Worm (Caenorhabditis elegans): ENCODE results near the gene C52E2.3.

DNA sequence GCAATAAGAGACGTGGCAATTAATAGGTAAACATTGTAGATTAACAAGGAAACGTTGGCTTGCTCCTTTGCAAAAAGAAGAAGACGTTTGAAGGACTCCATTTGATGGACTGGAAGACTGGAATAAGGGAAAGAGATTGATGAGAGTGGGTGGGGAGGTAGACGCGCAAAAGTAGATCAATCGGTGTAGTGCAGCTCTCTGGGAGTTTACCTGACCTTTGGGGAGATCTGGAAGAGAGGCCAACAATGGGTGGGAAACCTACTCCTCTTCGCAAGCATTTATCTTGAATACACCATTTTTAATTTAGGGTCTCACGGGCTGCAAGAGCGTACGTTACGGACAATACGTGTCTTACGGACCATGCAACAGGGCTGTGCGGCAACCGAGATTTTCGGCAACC is 44.7 kb upstream of the C52E2.3 start, which contains the start of gene C08F1.12:
- TF ChIP-seq unc-130 (GFP tag; optimal IDR thresholded peaks at IDR 0.05), result no peak
- TF ChIP-seq B0019.2 (GFP tag; conservative IDR thresholded peaks at IDR 0.05), result no peak
- no peak for TF ChIP-seq C06A6.2 (GFP tag; conservative IDR thresholded peaks at IDR 0.05)
- TF ChIP-seq dpff-1 (tag; optimal IDR thresholded peaks at IDR 0.05), result no peak
- TF ChIP-seq sea-2 (GFP tag; IDR thresholded peaks at IDR 0.05), result no peak
- TF ChIP-seq F37B4.10 (GFP tag; IDR thresholded peaks at IDR 0.05), result no peak
- TF ChIP-seq efl-1 (GFP tag; optimal IDR thresholded peaks at IDR 0.05), result no peak
- TF ChIP-seq zim-3 (tag; optimal IDR thresholded peaks at IDR 0.05), result no peak
- no peak for TF ChIP-seq nfyb-1 (GFP tag; IDR thresholded peaks at IDR 0.05)
- no peak for TF ChIP-seq bed-1 (GFP tag; IDR thresholded peaks at IDR 0.05)
- no peak for TF ChIP-seq K12H6.12 (tag; optimal IDR thresholded peaks at IDR 0.05)
- TF ChIP-seq gei-17 (GFP tag; optimal IDR thresholded peaks at IDR 0.05), result no peak
- no peak for TF ChIP-seq nhr-120 (GFP tag; IDR thresholded peaks at IDR 0.05)
- TF ChIP-seq bed-2 (GFP tag; IDR thresholded peaks at IDR 0.05), result no peak

Data from whole organism, young adult.